Fruit fly (Drosophila melanogaster) whole organism, embryonic: ENCODE data around the gene CG12974.
A peak's percentile ranks its signal among the peaks of the same experiment; 100 is the strongest.

ENCODE experiments used
- B-H2 ChIP-seq: fragments of 200-800 bp; sonication (Bioruptor generic); optimal IDR thresholded peaks from 2 replicates; lab custom pipeline; 2018; ENCODE audit warnings: missing biosample characterization, mild to moderate bottlenecking, missing genetic modification characterization
- CG10147 ChIP-seq: fragments of 200-800 bp; sonication (Bioruptor generic); optimal IDR thresholded peaks from 2 replicates; lab custom pipeline; 2019; ENCODE audit warnings: missing biosample characterization, mild to moderate bottlenecking, missing genetic modification characterization, moderate library complexity
- CG10209 ChIP-seq: fragments of 200-800 bp; sonication (Bioruptor generic); optimal IDR thresholded peaks from 3 replicates; lab custom pipeline; 2017; ENCODE audit warnings: missing biosample characterization, mild to moderate bottlenecking, missing genetic modification characterization, missing genetic modification reagents
- CG10543 ChIP-seq: fragments of 200-800 bp; sonication (Bioruptor generic); optimal IDR thresholded peaks from 3 replicates; lab custom pipeline; 2017; ENCODE audit warnings: missing biosample characterization, mild to moderate bottlenecking, missing genetic modification characterization, moderate library complexity
- CG11456 ChIP-seq: fragments of 200-800 bp; sonication (Bioruptor generic); IDR thresholded peaks from 3 replicates; pipeline ENCODE4 v1.3.6; 2022; ENCODE audit warnings: missing biosample characterization, missing genetic modification characterization
- CG11504 ChIP-seq: fragments of 200-800 bp; sonication (Bioruptor generic); optimal IDR thresholded peaks from 3 replicates; lab custom pipeline; 2019; ENCODE audit warnings: missing biosample characterization, mild to moderate bottlenecking, missing genetic modification characterization, moderate library complexity
- CG12659 ChIP-seq: fragments of 200-800 bp; sonication (Bioruptor generic); optimal IDR thresholded peaks from 3 replicates; lab custom pipeline; 2017; ENCODE audit warnings: mild to moderate bottlenecking, missing biosample characterization, missing genetic modification reagents, missing genetic modification characterization
- CG12769 ChIP-seq: fragments of 200-800 bp; sonication (Bioruptor generic); optimal IDR thresholded peaks from 2 replicates; lab custom pipeline; 2019; ENCODE audit warnings: missing biosample characterization, mild to moderate bottlenecking, missing genetic modification characterization, moderate library complexity
- CG13894 ChIP-seq: fragments of 200-800 bp; sonication (Bioruptor generic); optimal IDR thresholded peaks from 3 replicates; lab custom pipeline; 2018; ENCODE audit warnings: missing biosample characterization, mild to moderate bottlenecking, missing genetic modification characterization, moderate library complexity
- CG14014 ChIP-seq: fragments of 200-800 bp; sonication (Bioruptor generic); IDR thresholded peaks from 2 replicates; pipeline ENCODE4 v1.3.6; 2022; ENCODE audit warnings: missing biosample characterization, missing genetic modification characterization
- CG17385 ChIP-seq: fragments of 200-800 bp; sonication (Bioruptor generic); optimal IDR thresholded peaks from 3 replicates; lab custom pipeline; 2018; ENCODE audit warnings: missing biosample characterization, mild to moderate bottlenecking, missing genetic modification characterization
- CG17568 ChIP-seq: fragments of 200-800 bp; sonication (Bioruptor generic); optimal IDR thresholded peaks from 2 replicates; lab custom pipeline; 2018; ENCODE audit warnings: missing biosample characterization, mild to moderate bottlenecking, missing genetic modification characterization, moderate library complexity
- CG18599 ChIP-seq: fragments of 200-800 bp; sonication (Bioruptor generic); optimal IDR thresholded peaks from 3 replicates; lab custom pipeline; 2017; ENCODE audit warnings: missing biosample characterization, missing genetic modification characterization, mild to moderate bottlenecking, moderate library complexity, missing genetic modification reagents
- CG2678 ChIP-seq: fragments of 200-800 bp; sonication (Bioruptor generic); optimal IDR thresholded peaks from 3 replicates; lab custom pipeline; 2019; ENCODE audit warnings: missing biosample characterization, mild to moderate bottlenecking, missing genetic modification characterization, moderate library complexity
- CG3281 ChIP-seq: fragments of 200-800 bp; sonication (Bioruptor generic); optimal IDR thresholded peaks from 3 replicates; lab custom pipeline; 2017; ENCODE audit warnings: missing biosample characterization, mild to moderate bottlenecking, missing genetic modification characterization
- CG34376 ChIP-seq: fragments of 200-800 bp; sonication (Bioruptor generic); optimal IDR thresholded peaks from 2 replicates; lab custom pipeline; 2018; ENCODE audit warnings: missing biosample characterization, mild to moderate bottlenecking, missing genetic modification characterization
- CG6765 ChIP-seq: fragments of 200-800 bp; sonication (Bioruptor generic); optimal IDR thresholded peaks from 3 replicates; lab custom pipeline; 2017; ENCODE audit warnings: missing biosample characterization, mild to moderate bottlenecking, missing genetic modification characterization
- CG7839 ChIP-seq: fragments of 200-800 bp; sonication (Bioruptor generic); optimal IDR thresholded peaks from 3 replicates; lab custom pipeline; 2018; ENCODE audit warnings: missing biosample characterization, mild to moderate bottlenecking, missing genetic modification characterization, moderate library complexity
- CG8924 ChIP-seq: fragments of 200-800 bp; optimal IDR thresholded peaks from 3 replicates; lab custom pipeline; 2019; ENCODE audit warnings: missing biosample characterization, mild to moderate bottlenecking, missing genetic modification characterization, moderate library complexity
- Chrac-16 ChIP-seq: fragments of 200-800 bp; sonication (Bioruptor generic); optimal IDR thresholded peaks from 3 replicates; lab custom pipeline; 2016; ENCODE audit warnings: missing biosample characterization, missing genetic modification characterization
- D19A ChIP-seq: fragments of 200-800 bp; optimal IDR thresholded peaks from 3 replicates; lab custom pipeline; 2019; ENCODE audit warnings: missing biosample characterization, mild to moderate bottlenecking, missing genetic modification characterization, moderate library complexity
- Dek ChIP-seq: fragments of 200-800 bp; sonication (Bioruptor generic); optimal IDR thresholded peaks from 3 replicates; lab custom pipeline; 2019; ENCODE audit warnings: missing biosample characterization, mild to moderate bottlenecking, missing genetic modification characterization, moderate library complexity
- Dref ChIP-seq: fragments of 200-800 bp; sonication (Bioruptor generic); IDR thresholded peaks from 2 replicates; pipeline ENCODE4 v1.3.6; 2022; ENCODE audit warnings: missing biosample characterization, missing genetic modification characterization
- Elba2 ChIP-seq: fragments of 200-800 bp; sonication (Bioruptor generic); optimal IDR thresholded peaks from 3 replicates; lab custom pipeline; 2016; ENCODE audit warnings: missing biosample characterization, missing genetic modification characterization
- Ets65A ChIP-seq: fragments of 200-800 bp; sonication (Bioruptor generic); peaks from one replicate; lab custom pipeline; 2016; ENCODE audit warnings: missing biosample characterization, missing genetic modification characterization
- Fer3 ChIP-seq: fragments of 200-800 bp; sonication (Bioruptor generic); optimal IDR thresholded peaks from 2 replicates; lab custom pipeline; 2018; ENCODE audit warnings: missing biosample characterization, mild to moderate bottlenecking, missing genetic modification characterization, moderate library complexity
- HHEX ChIP-seq: fragments of 200-800 bp; sonication (Bioruptor generic); optimal IDR thresholded peaks from 3 replicates; lab custom pipeline; 2017; ENCODE audit warnings: missing biosample characterization, mild to moderate bottlenecking, missing genetic modification characterization, missing genetic modification reagents
- Hand ChIP-seq: fragments of 200-800 bp; sonication (Bioruptor generic); optimal IDR thresholded peaks from 2 replicates; lab custom pipeline; 2017; ENCODE audit warnings: mild to moderate bottlenecking, missing biosample characterization, missing genetic modification reagents, missing genetic modification characterization
- Hsf ChIP-seq: fragments of 200-800 bp; sonication (Bioruptor generic); optimal IDR thresholded peaks from 3 replicates; lab custom pipeline; 2016; ENCODE audit warnings: missing biosample characterization, missing genetic modification characterization
- ara ChIP-seq: fragments of 200-800 bp; sonication (Bioruptor generic); IDR thresholded peaks from 2 replicates; pipeline ENCODE4 v1.3.6; 2022; ENCODE audit warnings: missing biosample characterization, missing genetic modification characterization
- cas ChIP-seq: fragments of 200-800 bp; sonication (Bioruptor generic); IDR thresholded peaks from 2 replicates; pipeline ENCODE4 v1.3.6; 2022; ENCODE audit warnings: missing biosample characterization, missing genetic modification characterization
- crc ChIP-seq: fragments of 200-800 bp; sonication (Bioruptor generic); optimal IDR thresholded peaks from 2 replicates; lab custom pipeline; 2016; ENCODE audit warnings: missing biosample characterization, missing genetic modification characterization
- cwo ChIP-seq: fragments of 200-800 bp; sonication (Bioruptor generic); optimal IDR thresholded peaks from 3 replicates; lab custom pipeline; 2017; ENCODE audit warnings: missing biosample characterization, missing genetic modification characterization, mild to moderate bottlenecking, moderate library complexity, missing genetic modification reagents
- dm ChIP-seq: fragments of 200-800 bp; sonication (Bioruptor generic); optimal IDR thresholded peaks from 3 replicates; lab custom pipeline; 2016; ENCODE audit warnings: missing biosample characterization, missing genetic modification characterization
- gem ChIP-seq: fragments of 200-800 bp; sonication (Bioruptor generic); optimal IDR thresholded peaks from 2 replicates; lab custom pipeline; 2019; ENCODE audit warnings: missing biosample characterization, mild to moderate bottlenecking, missing genetic modification characterization, moderate library complexity
- ind ChIP-seq: fragments of 200-800 bp; sonication (Bioruptor generic); optimal IDR thresholded peaks from 3 replicates; lab custom pipeline; 2016; ENCODE audit warnings: missing biosample characterization, missing genetic modification characterization
- insv ChIP-seq, 2 experiments: fragments of 200-800 bp; sonication (Bioruptor generic); optimal IDR thresholded peaks; 3 replicates each; lab custom pipeline; 2016 to 2018; ENCODE audit warnings: missing biosample characterization in 2 of 2, missing genetic modification characterization in 2 of 2
- ken ChIP-seq: fragments of 200-800 bp; sonication (Bioruptor generic); IDR thresholded peaks from 3 replicates; pipeline ENCODE4 v1.3.6; 2022; ENCODE audit warnings: missing biosample characterization, missing genetic modification characterization
- lilli ChIP-seq: fragments of 200-800 bp; sonication (Bioruptor generic); optimal IDR thresholded peaks from 3 replicates; lab custom pipeline; 2016; ENCODE audit warnings: missing biosample characterization, missing genetic modification characterization
- nau ChIP-seq: fragments of 200-800 bp; sonication (Bioruptor generic); optimal IDR thresholded peaks from 3 replicates; lab custom pipeline; 2017; ENCODE audit warnings: missing biosample characterization, mild to moderate bottlenecking, missing genetic modification characterization, missing genetic modification reagents
- org-1 ChIP-seq: fragments of 200-800 bp; sonication (Bioruptor generic); optimal IDR thresholded peaks from 2 replicates; lab custom pipeline; 2017; ENCODE audit warnings: missing biosample characterization, missing genetic modification characterization
- rib ChIP-seq: fragments of 200-800 bp; sonication (Bioruptor generic); IDR thresholded peaks from 2 replicates; pipeline ENCODE4 v1.3.6; 2022; ENCODE audit warnings: missing biosample characterization, missing genetic modification characterization
- row ChIP-seq: fragments of 200-800 bp; sonication (Bioruptor generic); IDR thresholded peaks from 3 replicates; pipeline ENCODE4 v1.3.6; 2022; ENCODE audit warnings: missing biosample characterization, missing genetic modification characterization
- seq ChIP-seq: fragments of 200-800 bp; sonication (Bioruptor generic); IDR thresholded peaks from 2 replicates; pipeline ENCODE4 v1.3.6; 2022; ENCODE audit warnings: missing biosample characterization, missing genetic modification characterization
- slp2 ChIP-seq: fragments of 200-800 bp; sonication (Bioruptor generic); optimal IDR thresholded peaks from 2 replicates; lab custom pipeline; 2016; ENCODE audit warnings: missing biosample characterization, missing genetic modification characterization
- sr ChIP-seq: fragments of 200-800 bp; sonication (Bioruptor generic); IDR thresholded peaks from 3 replicates; pipeline ENCODE4 v1.3.6; 2022; ENCODE audit warnings: missing biosample characterization, missing genetic modification characterization
- toy ChIP-seq: fragments of 200-800 bp; sonication (Bioruptor generic); IDR thresholded peaks from 2 replicates; pipeline ENCODE4 v1.3.6; 2022; ENCODE audit warnings: missing biosample characterization, missing genetic modification characterization

Gene CG12974

dm6 chr3L:21324724-21325123 is 39.0 kb upstream of the CG12974 start:
- TF ChIP-seq Ets65A (GFP tag; lab: Kevin White, UChicago): peak; percentile 50
- TF ChIP-seq CG11456: 0 out of 3 replicates have a peak, but pooled peaks have one; percentile 54
- TF ChIP-seq ken (GFP tag; lab: Robert Waterston, UW): 0 out of 3 replicates have a peak, but pooled peaks have one; percentile 6
- TF ChIP-seq cas (GFP tag; lab: Robert Waterston, UW): no peak
- 0 out of 2 replicates have a peak, but pooled peaks have one; percentile 2 for TF ChIP-seq Dref
- TF ChIP-seq, all 482 proteins: peak for 4

dm6 chr3L:21321807-21322503 is 36.2 kb upstream of the CG12974 start:
- TF ChIP-seq CG7839 (tag; lab: Kevin White, UChicago) (peak; percentile 49), seq (GFP tag; lab: Robert Waterston, UW) (0 out of 2 replicates have a peak, but pooled peaks have one; percentile 11), CG17568 (GFP tag; lab: Kevin White, UChicago) (peak; percentile 46), Chrac-16 (no peak), lilli (GFP tag; lab: Kevin White, UChicago) (peak; percentile 37), org-1 (peak; percentile 5), CG14014 (GFP tag; lab: Robert Waterston, UW) (peak; percentile 39; the same call in 1 of the 2 replicates), HHEX (GFP tag; lab: Kevin White, UChicago) (peak; percentile 36), slp2 (no peak), ind (GFP tag; lab: Kevin White, UChicago) (peak; percentile 11), toy (GFP tag; lab: Robert Waterston, UW) (no peak), Hand (GFP tag; lab: Kevin White, UChicago) (peak; percentile 78), CG11504 (tag; lab: Kevin White, UChicago) (peak; percentile 54), CG12769 (tag; lab: Kevin White, UChicago) (peak; percentile 49), CG13894 (tag; lab: Kevin White, UChicago) (peak; percentile 59), Hsf (GFP tag; lab: Kevin White, UChicago) (peak; percentile 0), D19A (tag; lab: Kevin White, UChicago) (peak; percentile 6), Fer3 (peak; percentile 25), CG10543 (GFP tag; lab: Kevin White, UChicago) (peak; percentile 47), dm (GFP tag; lab: Kevin White, UChicago) (no peak), sr (GFP tag; lab: Robert Waterston, UW) (no peak), CG10147 (peak; percentile 27), CG2678 (tag; lab: Kevin White, UChicago) (peak; percentile 79), crc (GFP tag; lab: Kevin White, UChicago) (no peak), row (GFP tag; lab: Robert Waterston, UW) (peak; percentile 48; the same call in 2 of the 3 replicates), CG6765 (GFP tag; lab: Kevin White, UChicago) (peak; percentile 49), CG3281 (GFP tag; lab: Kevin White, UChicago) (peak; percentile 70), insv (GFP tag; optimal IDR thresholded peaks at IDR 0.05; lab: Kevin White, UChicago) (no peak), cwo (GFP tag; lab: Kevin White, UChicago) (peak; percentile 24), CG34376 (GFP tag; lab: Kevin White, UChicago) (peak; percentile 69), rib (no peak), CG17385 (peak; percentile 30), Dek (tag; lab: Kevin White, UChicago) (peak; percentile 44), CG12659 (GFP tag; lab: Kevin White, UChicago) (peak; percentile 28), Elba2 (no peak), Ets65A (GFP tag; lab: Kevin White, UChicago) (peak; percentile 14), nau (GFP tag; lab: Kevin White, UChicago) (no peak), ara (no peak), CG8924 (tag; lab: Kevin White, UChicago) (peak; percentile 19), CG10209 (GFP tag; lab: Kevin White, UChicago) (peak; percentile 29), CG18599 (GFP tag; lab: Kevin White, UChicago) (peak; percentile 82), gem (tag; lab: Kevin White, UChicago) (peak; percentile 48), B-H2 (GFP tag; lab: Kevin White, UChicago) (peak; percentile 4)
